Fruit fly (Drosophila melanogaster) whole organism, embryonic: ENCODE results near the gene Sgf11.

Source experiments
- CG3847 ChIP-seq: fragments of 200-800 bp; sonication (Bioruptor generic); IDR thresholded peaks from 2 replicates; pipeline ENCODE4 v1.3.6; 2022; ENCODE audit warnings: missing biosample characterization, missing genetic modification characterization
- CG4707 ChIP-seq: fragments of 200-800 bp; sonication (Bioruptor generic); optimal IDR thresholded peaks from 2 replicates; lab custom pipeline; 2018; ENCODE audit warnings: missing biosample characterization, mild to moderate bottlenecking, missing genetic modification characterization, moderate library complexity
- CG7786 ChIP-seq: fragments of 200-800 bp; sonication (Bioruptor generic); optimal IDR thresholded peaks from 2 replicates; lab custom pipeline; 2016; ENCODE audit warnings: missing biosample characterization, missing genetic modification characterization
- bcd ChIP-seq: fragments of 200-800 bp; sonication (Bioruptor generic); optimal IDR thresholded peaks from 2 replicates; lab custom pipeline; 2017; ENCODE audit warnings: missing biosample characterization, mild to moderate bottlenecking, missing genetic modification characterization

DNA sequence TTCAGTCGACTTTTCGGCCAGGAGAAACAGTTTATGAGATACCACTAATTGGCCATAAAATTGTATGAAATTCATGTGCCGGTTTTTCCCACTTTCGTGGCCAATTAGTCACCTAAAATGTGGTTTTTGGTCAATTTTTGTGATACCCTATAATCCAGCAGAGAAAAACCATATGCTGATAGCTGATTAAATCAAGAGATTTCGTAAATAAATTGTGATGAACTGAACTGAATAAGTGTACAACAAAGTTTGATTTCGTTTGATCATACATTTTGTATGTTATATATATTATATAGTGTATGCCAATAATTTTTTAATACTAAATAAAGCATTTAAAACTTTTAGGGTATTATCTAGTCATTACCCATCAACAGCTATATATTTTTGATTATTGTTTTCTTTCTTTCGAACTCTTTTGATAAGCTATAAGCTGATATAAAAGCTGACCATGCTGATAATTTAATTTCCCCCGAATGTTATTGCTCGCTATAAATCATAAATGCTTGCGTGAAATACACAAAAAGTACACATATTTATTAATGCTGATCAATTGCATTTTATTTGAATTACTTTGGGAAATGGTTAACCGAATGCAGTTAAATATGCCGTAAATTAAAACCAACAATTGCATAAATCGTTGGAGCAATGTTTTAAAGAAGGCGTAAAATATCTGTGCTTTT, 46.7 kb downstream of the Sgf11 start:
- TF ChIP-seq CG4707 (no peak), CG3847 (GFP tag; lab: Robert Waterston, UW) (no peak), bcd (GFP tag; lab: Kevin White, UChicago) (no peak), CG7786 (GFP tag; lab: Kevin White, UChicago) (no peak)
